Worm (Caenorhabditis elegans) whole organism, L2 larva: Measurements from ENCODE around the gene T06E4.21.

Experiments
- C34F6.9 ChIP-seq: fragments of 150-350 bp; optimal IDR thresholded peaks from 2 replicates; lab custom pipeline; 2014; ENCODE audit warnings: missing biosample characterization, missing genetic modification characterization
- F13H6.1 ChIP-seq: sonication (generic microtip); optimal IDR thresholded peaks from 2 replicates; lab custom pipeline; 2016; ENCODE audit warnings: missing genetic modification characterization, missing compliant biosample characterization
- R02D3.7 ChIP-seq: fragments of 150-350 bp; optimal IDR thresholded peaks from 2 replicates; lab custom pipeline; 2014; ENCODE audit warnings: missing biosample characterization, missing genetic modification characterization
- Y55F3AM.14 ChIP-seq: fragments of 200-800 bp; sonication (Bioruptor generic); optimal IDR thresholded peaks from 2 replicates; lab custom pipeline; 2018; ENCODE audit warnings: mild to moderate bottlenecking, missing genetic modification characterization, missing compliant biosample characterization
- alr-1 ChIP-seq: fragments of 150-350 bp; optimal IDR thresholded peaks from 2 replicates; lab custom pipeline; 2014; ENCODE audit warnings: missing biosample characterization, missing genetic modification characterization
- aly-2 ChIP-seq: fragments of 150-350 bp; optimal IDR thresholded peaks from 2 replicates; lab custom pipeline; 2014; ENCODE audit warnings: missing biosample characterization, missing genetic modification characterization
- ceh-16 ChIP-seq: fragments of 150-350 bp; optimal IDR thresholded peaks from 2 replicates; lab custom pipeline; 2014; ENCODE audit warnings: missing biosample characterization, missing genetic modification characterization
- crh-2 ChIP-seq: sonication (generic microtip); optimal IDR thresholded peaks from 2 replicates; lab custom pipeline; 2017; ENCODE audit warnings: missing biosample characterization, missing genetic modification characterization
- dmd-4 ChIP-seq: sonication (generic microtip); optimal IDR thresholded peaks from 2 replicates; lab custom pipeline; 2017; ENCODE audit warnings: missing biosample characterization, missing genetic modification characterization
- elt-1 ChIP-seq: fragments of 150-350 bp; optimal IDR thresholded peaks from 2 replicates; lab custom pipeline; 2014; ENCODE audit warnings: missing biosample characterization, missing genetic modification characterization
- elt-3 ChIP-seq: sonication (generic microtip); optimal IDR thresholded peaks from 2 replicates; lab custom pipeline; 2017; ENCODE audit warnings: missing biosample characterization, missing genetic modification characterization
- fos-1 ChIP-seq: fragments of 150-350 bp; optimal IDR thresholded peaks from 2 replicates; lab custom pipeline; 2014; ENCODE audit warnings: missing biosample characterization, missing genetic modification characterization
- gmeb-1 ChIP-seq: fragments of 150-350 bp; optimal IDR thresholded peaks from 2 replicates; lab custom pipeline; 2014; ENCODE audit warnings: missing biosample characterization, missing genetic modification characterization
- lin-11 ChIP-seq: fragments of 150-350 bp; sonication (generic microtip); optimal IDR thresholded peaks from 2 replicates; lab custom pipeline; 2014; ENCODE audit warnings: missing biosample characterization, missing genetic modification characterization, inconsistent platforms, mixed read lengths
- lin-13 ChIP-seq: fragments of 150-350 bp; optimal IDR thresholded peaks from 2 replicates; lab custom pipeline; 2014; ENCODE audit warnings: missing biosample characterization, missing genetic modification reagents, missing genetic modification characterization
- lin-39 ChIP-seq: fragments of 150-350 bp; optimal IDR thresholded peaks from 2 replicates; lab custom pipeline; 2014; ENCODE audit warnings: missing biosample characterization, missing genetic modification reagents, missing genetic modification characterization
- lsy-2 ChIP-seq, 2 experiments: fragments of 150-350 bp in 1 of 2; sonication (generic microtip) in 1 of 2; optimal IDR thresholded peaks; 2 replicates each; lab custom pipeline; 2014 to 2017; ENCODE audit warnings: missing biosample characterization in 2 of 2, missing genetic modification characterization in 2 of 2
- mab-5 ChIP-seq: fragments of 150-350 bp; optimal IDR thresholded peaks from 2 replicates; lab custom pipeline; 2014; ENCODE audit warnings: missing biosample characterization, missing genetic modification characterization
- mdl-1 ChIP-seq, 2 experiments: fragments of 150-350 bp in 1 of 2; sonication (generic microtip) in 1 of 2; optimal IDR thresholded peaks; 2 replicates each; lab custom pipeline; 2017; ENCODE audit warnings: missing biosample characterization in 2 of 2, missing genetic modification characterization in 2 of 2
- nhr-10 ChIP-seq: sonication (generic microtip); optimal IDR thresholded peaks from 2 replicates; lab custom pipeline; 2017; ENCODE audit warnings: missing biosample characterization, missing genetic modification characterization
- nhr-12 ChIP-seq: fragments of 150-350 bp; optimal IDR thresholded peaks from 2 replicates; lab custom pipeline; 2014; ENCODE audit warnings: missing biosample characterization, missing genetic modification characterization
- nhr-129 ChIP-seq: fragments of 150-350 bp; optimal IDR thresholded peaks from 2 replicates; lab custom pipeline; 2014; ENCODE audit warnings: missing biosample characterization, missing genetic modification characterization
- nhr-21 ChIP-seq: fragments of 150-350 bp; optimal IDR thresholded peaks from 2 replicates; lab custom pipeline; 2014; ENCODE audit warnings: missing biosample characterization, missing genetic modification characterization
- nhr-23 ChIP-seq: fragments of 150-350 bp; optimal IDR thresholded peaks from 2 replicates; lab custom pipeline; 2014; ENCODE audit warnings: missing biosample characterization, missing genetic modification reagents, missing genetic modification characterization
- nhr-237 ChIP-seq: fragments of 150-350 bp; optimal IDR thresholded peaks from 2 replicates; lab custom pipeline; 2014; ENCODE audit warnings: missing biosample characterization, missing genetic modification characterization
- nhr-25 ChIP-seq: fragments of 150-350 bp; sonication (generic microtip); optimal IDR thresholded peaks from 3 replicates; lab custom pipeline; 2014; ENCODE audit warnings: missing biosample characterization, missing genetic modification characterization
- nhr-6 ChIP-seq: fragments of 150-350 bp; optimal IDR thresholded peaks from 2 replicates; lab custom pipeline; 2014; ENCODE audit warnings: missing biosample characterization, missing genetic modification characterization
- peb-1 ChIP-seq: fragments of 150-350 bp; optimal IDR thresholded peaks from 2 replicates; lab custom pipeline; 2014; ENCODE audit warnings: missing biosample characterization, missing genetic modification characterization
- skn-1 ChIP-seq: sonication (generic microtip); optimal IDR thresholded peaks from 2 replicates; lab custom pipeline; 2017; ENCODE audit warnings: missing biosample characterization, missing genetic modification characterization
- sma-3 ChIP-seq: sonication (generic microtip); optimal IDR thresholded peaks from 2 replicates; lab custom pipeline; 2016; ENCODE audit warnings: missing genetic modification reagents, missing genetic modification characterization, missing compliant biosample characterization
- sma-9 ChIP-seq, 2 experiments: fragments of 150-350 bp in 1 of 2; sonication (generic microtip) in 1 of 2; optimal IDR thresholded peaks; 2 replicates each; lab custom pipeline; 2014 to 2016; ENCODE audit warnings: missing genetic modification characterization in 2 of 2, mild to moderate bottlenecking in 1 of 2, missing biosample characterization in 1 of 2, missing compliant biosample characterization in 1 of 2, missing genetic modification reagents in 1 of 2, moderate library complexity in 1 of 2
- snpc-4 ChIP-seq: fragments of 150-350 bp; optimal IDR thresholded peaks from 2 replicates; lab custom pipeline; 2014; ENCODE audit warnings: missing biosample characterization, missing genetic modification characterization
- unc-39 ChIP-seq: fragments of 150-350 bp; optimal IDR thresholded peaks from 2 replicates; lab custom pipeline; 2014; ENCODE audit warnings: missing biosample characterization, missing genetic modification characterization
- unc-55 ChIP-seq: fragments of 150-350 bp; sonication (generic microtip); optimal IDR thresholded peaks from 3 replicates; lab custom pipeline; 2014; ENCODE audit warnings: missing biosample characterization, missing genetic modification reagents, missing genetic modification characterization
- unc-62 ChIP-seq: fragments of 150-350 bp; optimal IDR thresholded peaks from 2 replicates; lab custom pipeline; 2014; ENCODE audit warnings: missing biosample characterization, missing genetic modification reagents, missing genetic modification characterization
- zag-1 ChIP-seq: fragments of 150-350 bp; optimal IDR thresholded peaks from 2 replicates; lab custom pipeline; 2014; ENCODE audit warnings: missing biosample characterization, missing genetic modification characterization
- ztf-1 ChIP-seq: fragments of 200-800 bp; sonication (Bioruptor generic); conservative IDR thresholded peaks from 2 replicates; pipeline ENCODE4 v1.3.6; 2022; ENCODE audit warnings: missing genetic modification characterization, missing compliant biosample characterization
- ztf-11 ChIP-seq: sonication (generic microtip); optimal IDR thresholded peaks from 2 replicates; lab custom pipeline; 2017; ENCODE audit warnings: missing biosample characterization, missing genetic modification characterization
- ztf-4 ChIP-seq: fragments of 150-350 bp; optimal IDR thresholded peaks from 2 replicates; lab custom pipeline; 2014; ENCODE audit warnings: missing biosample characterization, missing genetic modification characterization

Gene T06E4.21

DNA sequence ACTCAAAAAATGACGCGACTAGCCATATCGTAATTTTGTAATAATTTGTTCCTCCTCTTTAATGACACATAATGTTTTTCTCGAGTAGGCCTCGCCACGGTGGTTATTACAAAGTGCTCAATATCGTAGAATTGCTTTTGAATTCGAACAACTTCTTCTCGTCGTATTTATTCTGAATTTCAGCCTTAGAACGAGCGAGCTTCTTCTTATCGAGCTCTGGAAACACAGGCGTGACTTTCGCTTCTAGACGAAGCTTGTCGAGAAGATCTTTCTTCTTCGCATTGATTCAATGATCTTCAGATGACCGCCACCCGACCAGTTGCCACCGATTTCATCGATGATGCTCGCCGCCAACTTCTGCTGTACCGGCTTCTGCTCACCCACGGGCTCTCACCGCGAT, at the start of gene T06E4.21:
TSS of gene T06E4.21 (plus strand) at position 301 of the 400 bp plus-strand sequence.
- TF ChIP-seq ztf-4 (tag; lab: Kevin White, UChicago) (no peak), F13H6.1 (no peak), mab-5 (tag; lab: Kevin White, UChicago) (no peak), peb-1 (tag; lab: Kevin White, UChicago) (no peak), fos-1 (tag; lab: Kevin White, UChicago) (no peak), ztf-1 (GFP tag; lab: Robert Waterston, UW) (no peak), R02D3.7 (tag; lab: Kevin White, UChicago) (no peak), alr-1 (no peak), gmeb-1 (tag; lab: Kevin White, UChicago) (no peak), snpc-4 (tag; lab: Kevin White, UChicago) (no peak), nhr-21 (tag; lab: Kevin White, UChicago) (no peak), C34F6.9 (tag; lab: Kevin White, UChicago) (no peak), nhr-10 (tag; lab: Kevin White, UChicago) (no peak), unc-39 (tag; lab: Kevin White, UChicago) (no peak), ceh-16 (tag; lab: Kevin White, UChicago) (no peak), skn-1 (tag; lab: Kevin White, UChicago) (no peak), lin-13 (GFP tag; lab: Kevin White, UChicago) (no peak), zag-1 (tag; lab: Kevin White, UChicago) (no peak), nhr-129 (tag; lab: Kevin White, UChicago) (no peak)
- TF ChIP-seq, all 48 proteins: peak for 0

DNA sequence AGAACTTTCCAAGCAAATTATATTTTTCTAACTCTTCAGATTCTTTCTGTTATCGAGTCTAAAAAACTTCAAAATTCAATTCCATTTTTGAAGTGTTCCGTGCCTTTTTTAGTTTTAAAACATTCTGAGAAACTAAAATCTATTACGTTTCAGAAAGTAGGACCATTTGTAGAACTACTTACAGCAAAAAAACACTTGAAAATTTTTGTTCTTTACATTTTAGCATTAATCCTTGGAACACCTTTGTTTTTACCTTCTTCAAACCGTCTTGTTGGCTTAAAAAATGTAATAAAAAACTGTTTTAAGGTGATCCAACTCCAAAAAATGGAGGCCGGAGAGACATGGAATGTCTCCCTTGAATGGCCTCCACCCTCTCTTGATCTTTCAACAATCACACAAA, 43.1 kb upstream of the T06E4.21 start, which contains the start of gene dop-2:
TSS of gene dop-2 (plus strand) at position 301 of the 400 bp plus-strand sequence.
- TF ChIP-seq Y55F3AM.14 (GFP tag; lab: Kevin White, UChicago): no peak

DNA sequence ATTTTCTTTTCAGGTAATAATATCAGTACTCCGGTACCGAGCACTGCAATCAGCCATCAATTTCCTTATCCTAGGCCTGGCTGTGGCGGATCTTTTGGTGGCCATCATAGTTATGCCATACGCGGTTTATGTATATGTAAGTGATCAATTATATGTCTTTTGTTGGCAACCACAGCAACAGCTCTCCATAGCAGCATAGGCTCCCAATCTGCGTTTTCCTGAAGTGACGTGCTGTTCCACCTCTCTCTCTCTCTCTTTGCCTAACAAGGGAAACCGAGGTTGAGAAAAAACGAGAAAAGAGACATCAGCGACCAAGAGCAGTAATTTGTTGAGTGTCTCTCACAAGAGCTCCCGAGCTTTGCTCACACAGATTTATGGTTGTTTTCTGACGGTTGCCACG, 42.2 kb upstream of the T06E4.21 start:
- no peak for TF ChIP-seq sma-3 (GFP tag; lab: Kevin White, UChicago)
- TF ChIP-seq R02D3.7 (tag; lab: Kevin White, UChicago): no peak
- TF ChIP-seq nhr-6 (tag; lab: Kevin White, UChicago): no peak
- TF ChIP-seq F13H6.1: no peak
- TF ChIP-seq fos-1 (tag; lab: Kevin White, UChicago): no peak
- no peak for TF ChIP-seq mab-5 (tag; lab: Kevin White, UChicago)
- no peak for TF ChIP-seq lsy-2 (tag; optimal IDR thresholded peaks at IDR 0.05; lab: Kevin White, UChicago)
- no peak for TF ChIP-seq lin-39 (tag; lab: Kevin White, UChicago)
- TF ChIP-seq aly-2: no peak
- TF ChIP-seq ztf-11 (tag; lab: Kevin White, UChicago): no peak
- no peak for TF ChIP-seq elt-1 (tag; lab: Kevin White, UChicago)
- TF ChIP-seq crh-2: no peak
- TF ChIP-seq nhr-25 (tag; lab: Kevin White, UChicago): no peak
- no peak for TF ChIP-seq elt-3
- TF ChIP-seq snpc-4 (tag; lab: Kevin White, UChicago): no peak
- no peak for TF ChIP-seq nhr-237 (tag; lab: Kevin White, UChicago)
- TF ChIP-seq gmeb-1 (tag; lab: Kevin White, UChicago): no peak
- TF ChIP-seq nhr-23: no peak
- no peak for TF ChIP-seq peb-1 (tag; lab: Kevin White, UChicago)
- TF ChIP-seq dmd-4 (tag; lab: Kevin White, UChicago): no peak

ce11 chrV:9615725-9616124, 35.7 kb upstream of the T06E4.21 start, which contains the start of gene pqn-63:
Gene pqn-63, plus strand, starts transcription at chrV:9616031.
- TF ChIP-seq sma-9 (GFP tag; optimal IDR thresholded peaks at IDR 0.05; lab: Kevin White, UChicago) (no peak), sma-9 (tag; optimal IDR thresholded peaks at IDR 0.05; lab: Kevin White, UChicago) (no peak), gmeb-1 (tag; lab: Kevin White, UChicago) (no peak), alr-1 (no peak), unc-62 (no peak), crh-2 (no peak), lin-11 (tag; lab: Kevin White, UChicago) (no peak), unc-55 (GFP tag; lab: Kevin White, UChicago) (no peak), elt-1 (tag; lab: Kevin White, UChicago) (no peak), nhr-237 (tag; lab: Kevin White, UChicago) (no peak), ztf-1 (GFP tag; lab: Robert Waterston, UW) (no peak), lin-13 (GFP tag; lab: Kevin White, UChicago) (no peak), snpc-4 (tag; lab: Kevin White, UChicago) (no peak), mdl-1 (tag; optimal IDR thresholded peaks at IDR 0.05; lab: Kevin White, UChicago) (no peak), zag-1 (tag; lab: Kevin White, UChicago) (no peak), fos-1 (tag; lab: Kevin White, UChicago) (no peak), nhr-12 (tag; lab: Kevin White, UChicago) (no peak), Y55F3AM.14 (GFP tag; lab: Kevin White, UChicago) (no peak)
